Worm (Caenorhabditis elegans) whole organism, L1 larva: Measurements from ENCODE around the gene C04E6.7.

ENCODE experiments used
- lin-39 ChIP-seq: fragments of 150-350 bp; optimal IDR thresholded peaks from 2 replicates; lab custom pipeline; 2014; ENCODE audit warnings: missing biosample characterization, missing genetic modification reagents, missing genetic modification characterization
- unc-98 ChIP-seq: fragments of 200-800 bp; sonication (Bioruptor generic); IDR thresholded peaks from 2 replicates; pipeline ENCODE4 v1.3.6; 2022; ENCODE audit warnings: missing genetic modification characterization, missing compliant biosample characterization

- TF ChIP-seq lin-39 (tag; lab: Kevin White, UChicago) = no peak
- no peak for TF ChIP-seq unc-98 (GFP tag; lab: Robert Waterston, UW)
These were observed 28.0 kb upstream of the C04E6.7 start, which contains the start of gene F26F12.5 for ce11 chrV:5865085-5865484.
